Worm (Caenorhabditis elegans) whole organism, L4 larva: ENCODE results near the gene C34D4.2.

ENCODE experiments used
- D1046.2 ChIP-seq: fragments of 200-800 bp; sonication (Bioruptor generic); IDR thresholded peaks from 2 replicates; pipeline ENCODE4 v1.3.6; 2022; ENCODE audit warnings: missing genetic modification characterization, missing compliant biosample characterization
- F49E8.2 ChIP-seq: sonication (generic microtip); optimal IDR thresholded peaks from 2 replicates; lab custom pipeline; 2016; ENCODE audit warnings: missing compliant biosample characterization, mild to moderate bottlenecking, missing genetic modification characterization, borderline replicate concordance
- R02D3.7 ChIP-seq: fragments of 150-350 bp; sonication (generic microtip); optimal IDR thresholded peaks from 3 replicates; lab custom pipeline; 2014; ENCODE audit warnings: missing biosample characterization, missing genetic modification characterization
- Y75B8A.6 ChIP-seq: fragments of 200-800 bp; sonication (Bioruptor generic); IDR thresholded peaks from 2 replicates; pipeline ENCODE4 v1.3.6; 2022; ENCODE audit warnings: missing genetic modification reagents, missing genetic modification characterization, missing compliant biosample characterization
- aha-1 ChIP-seq: fragments of 150-350 bp; peaks from one replicate; lab custom pipeline; 2014; ENCODE audit warnings: missing biosample characterization, missing genetic modification characterization
- ama-1 ChIP-seq: fragments of 150-350 bp; optimal IDR thresholded peaks from 2 replicates; lab custom pipeline; 2014; ENCODE audit warnings: inconsistent platforms, mixed read lengths
- ceh-32 ChIP-seq: sonication (generic microtip); optimal IDR thresholded peaks from 2 replicates; lab custom pipeline; 2016; ENCODE audit warnings: mild to moderate bottlenecking, missing genetic modification characterization, missing compliant biosample characterization; ENCODE audit not compliant: poor library complexity
- ceh-44 ChIP-seq: fragments of 200-800 bp; sonication (Bioruptor generic); IDR thresholded peaks from 2 replicates; pipeline ENCODE4 v1.3.6; 2022; ENCODE audit warnings: missing genetic modification reagents, missing genetic modification characterization, missing compliant biosample characterization
- ceh-62 ChIP-seq: sonication (generic microtip); optimal IDR thresholded peaks from 2 replicates; lab custom pipeline; 2017; ENCODE audit warnings: missing biosample characterization, missing genetic modification characterization
- daf-8 ChIP-seq: fragments of 200-800 bp; sonication (Bioruptor generic); IDR thresholded peaks from 2 replicates; pipeline ENCODE4 v1.3.6; 2022; ENCODE audit warnings: missing genetic modification characterization, missing compliant biosample characterization
- gei-8 ChIP-seq: fragments of 200-800 bp; sonication (Bioruptor generic); optimal IDR thresholded peaks from 2 replicates; lab custom pipeline; 2018; ENCODE audit warnings: mild to moderate bottlenecking, missing genetic modification characterization, missing compliant biosample characterization
- lim-7 ChIP-seq: fragments of 200-800 bp; sonication (Bioruptor generic); IDR thresholded peaks from 2 replicates; pipeline ENCODE4 v1.3.6; 2022; ENCODE audit warnings: missing genetic modification characterization, missing compliant biosample characterization
- lin-13 ChIP-seq: fragments of 150-350 bp; optimal IDR thresholded peaks from 2 replicates; lab custom pipeline; 2014; ENCODE audit warnings: missing biosample characterization, missing genetic modification reagents, missing genetic modification characterization
- lir-3 ChIP-seq: sonication (generic microtip); optimal IDR thresholded peaks from 2 replicates; lab custom pipeline; 2016; ENCODE audit warnings: mild to moderate bottlenecking, missing genetic modification characterization, missing compliant biosample characterization
- lsy-2 ChIP-seq, 2 experiments: fragments of 150-350 bp in 1 of 2; sonication (generic microtip) in 1 of 2; optimal IDR thresholded peaks; 2 replicates each; lab custom pipeline; 2014 to 2017; ENCODE audit warnings: missing biosample characterization in 2 of 2, missing genetic modification characterization in 2 of 2
- mdt-29 ChIP-seq: fragments of 200-800 bp; sonication (Bioruptor generic); IDR thresholded peaks from 2 replicates; pipeline ENCODE4 v1.3.6; 2022; ENCODE audit warnings: missing genetic modification reagents, missing genetic modification characterization, missing compliant biosample characterization
- mxl-2 ChIP-seq: fragments of 200-800 bp; sonication (Bioruptor generic); conservative IDR thresholded peaks from 2 replicates; pipeline ENCODE4 v1.3.6; 2022; ENCODE audit warnings: missing genetic modification reagents, missing genetic modification characterization, missing compliant biosample characterization
- mxl-3 ChIP-seq: fragments of 200-800 bp; sonication (Bioruptor generic); optimal IDR thresholded peaks from 2 replicates; lab custom pipeline; 2018; ENCODE audit warnings: mild to moderate bottlenecking, missing genetic modification characterization, missing compliant biosample characterization
- nhr-10 ChIP-seq: fragments of 150-350 bp; optimal IDR thresholded peaks from 2 replicates; lab custom pipeline; 2014; ENCODE audit warnings: missing biosample characterization, missing genetic modification characterization
- nhr-6 ChIP-seq: fragments of 150-350 bp; optimal IDR thresholded peaks from 2 replicates; lab custom pipeline; 2014; ENCODE audit warnings: missing biosample characterization, missing genetic modification characterization
- pha-4 ChIP-seq, 2 experiments: fragments of 150-350 bp in 1 of 2; fragments of 200-800 bp in 1 of 2; sonication (Bioruptor generic) in 1 of 2; IDR thresholded peaks in 1 of 2; optimal IDR thresholded peaks in 1 of 2; 2 replicates each; pipeline versions ENCODE4 v1.3.6 to Lab custom; 2014 to 2022; ENCODE audit warnings: missing genetic modification characterization in 2 of 2, missing genetic modification reagents in 2 of 2, missing biosample characterization in 1 of 2, missing compliant biosample characterization in 1 of 2
- php-3 ChIP-seq: fragments of 200-800 bp; sonication (Bioruptor generic); IDR thresholded peaks from 2 replicates; pipeline ENCODE4 v1.3.6; 2022; ENCODE audit warnings: missing genetic modification reagents, missing genetic modification characterization, missing compliant biosample characterization
- rbr-2 ChIP-seq: sonication (generic microtip); optimal IDR thresholded peaks from 2 replicates; lab custom pipeline; 2016; ENCODE audit warnings: missing genotype, missing genetic modification characterization, missing compliant biosample characterization
- set-16 ChIP-seq: fragments of 200-800 bp; sonication (Bioruptor generic); IDR thresholded peaks from 2 replicates; pipeline ENCODE4 v1.3.6; 2022; ENCODE audit warnings: missing genetic modification reagents, missing genetic modification characterization, missing compliant biosample characterization
- unc-62 ChIP-seq, 3 experiments: fragments of 150-350 bp in 1 of 3; sonication (generic microtip); optimal IDR thresholded peaks in 2 of 3; peaks in 1 of 3; 1 replicate in 1 of 3; 2 replicates in 2 of 3; lab custom pipeline; 2014 to 2017; ENCODE audit warnings: missing biosample characterization in 3 of 3, missing genetic modification characterization in 3 of 3, missing genetic modification reagents in 3 of 3, missing genotype in 1 of 3
- zfp-3 ChIP-seq: fragments of 200-800 bp; sonication (Bioruptor generic); conservative IDR thresholded peaks from 2 replicates; pipeline ENCODE4 v1.3.6; 2022; ENCODE audit warnings: missing genetic modification reagents, missing genetic modification characterization, missing compliant biosample characterization
- ztf-11 ChIP-seq: fragments of 150-350 bp; optimal IDR thresholded peaks from 2 replicates; lab custom pipeline; 2014; ENCODE audit warnings: missing biosample characterization, missing genetic modification characterization

C34D4.2 gene

DNA sequence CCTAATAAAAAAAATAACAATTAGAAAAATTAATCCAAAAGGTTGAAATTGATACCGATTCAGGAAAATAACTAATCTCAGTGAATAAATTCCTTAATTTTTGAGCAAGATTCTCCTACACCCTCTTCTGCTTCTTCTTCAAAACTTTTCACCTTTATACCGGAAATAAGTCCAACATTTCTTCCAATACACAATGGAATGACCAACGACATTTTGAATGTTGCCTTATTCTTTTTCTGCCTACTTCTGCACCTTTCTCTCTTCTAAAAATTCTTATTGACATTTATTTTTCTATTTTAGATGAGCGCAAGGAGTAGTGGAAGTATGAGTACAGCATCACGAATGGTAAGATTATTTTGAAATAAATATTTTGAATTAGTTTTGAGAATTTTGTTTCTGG, 42.4 kb downstream of the C34D4.2 start, which contains the start of gene unc-8:
Gene unc-8, plus strand, starts transcription at position 301 of the 400 bp plus-strand sequence.
- TF ChIP-seq R02D3.7 = no peak
- TF ChIP-seq unc-62 (GFP tag; optimal IDR thresholded peaks at IDR 0.05 in 1 of 2; lab: Kevin White, UChicago) = no peak
- TF ChIP-seq unc-62 (tag; optimal IDR thresholded peaks at IDR 0.05; lab: Kevin White, UChicago) = no peak
- TF ChIP-seq lsy-2 (tag; optimal IDR thresholded peaks at IDR 0.05; lab: Kevin White, UChicago) = no peak
- TF ChIP-seq F49E8.2 (tag; lab: Kevin White, UChicago) = no peak
- TF ChIP-seq gei-8 (GFP tag; lab: Kevin White, UChicago) = no peak
- TF ChIP-seq aha-1 (tag; lab: Kevin White, UChicago) = no peak
- no peak for TF ChIP-seq nhr-10 (tag; lab: Kevin White, UChicago)
- no peak for TF ChIP-seq daf-8 (GFP tag; lab: Robert Waterston, UW)
- no peak for TF ChIP-seq mxl-2 (GFP tag; lab: Robert Waterston, UW)
- no peak for TF ChIP-seq ceh-32 (tag; lab: Kevin White, UChicago)
- no peak for TF ChIP-seq mxl-3 (GFP tag; lab: Kevin White, UChicago)
- no peak for TF ChIP-seq zfp-3
- no peak for TF ChIP-seq ceh-62 (tag; lab: Kevin White, UChicago)
- no peak for TF ChIP-seq lim-7 (GFP tag; lab: Robert Waterston, UW)
- TF ChIP-seq ztf-11 (tag; lab: Kevin White, UChicago) = no peak
- no peak for TF ChIP-seq pha-4 (GFP tag; IDR thresholded peaks at IDR 0.05; lab: Robert Waterston, UW)
- TF ChIP-seq pha-4 (tag; optimal IDR thresholded peaks at IDR 0.05; lab: Kevin White, UChicago) = no peak
- no peak for TF ChIP-seq php-3 (GFP tag; lab: Robert Waterston, UW)
- TF ChIP-seq D1046.2 (GFP tag; lab: Robert Waterston, UW) = no peak

DNA sequence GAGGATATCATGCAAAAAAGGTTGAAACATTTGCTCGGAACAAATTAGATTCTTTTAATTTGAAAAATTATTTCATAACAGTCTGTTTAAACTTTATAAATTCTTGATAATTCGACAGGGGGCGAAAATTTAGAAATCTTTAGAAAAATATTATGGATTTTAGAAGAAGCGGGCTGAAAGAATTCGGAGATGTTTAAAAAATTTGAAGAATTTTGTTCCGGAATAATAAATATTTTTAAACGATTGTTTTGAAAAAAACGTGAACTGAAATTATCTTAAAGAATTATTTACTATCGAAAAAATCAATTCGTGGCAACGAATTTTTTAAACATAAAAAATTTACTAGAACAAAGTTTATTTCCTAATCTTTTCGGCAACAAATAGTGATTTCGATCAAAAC, 49.2 kb downstream of the C34D4.2 start, which contains the start of gene R13A1.3:
Gene R13A1.3, plus strand, starts transcription at position 301 of the 400 bp plus-strand sequence.
- TF ChIP-seq ceh-44 (GFP tag; lab: Robert Waterston, UW) (no peak), lir-3 (no peak), nhr-6 (tag; lab: Kevin White, UChicago) (no peak), mdt-29 (no peak), lin-13 (no peak), Y75B8A.6 (GFP tag; lab: Robert Waterston, UW) (no peak), ama-1 (lab: Kevin White, UChicago) (no peak), rbr-2 (no peak), set-16 (GFP tag; lab: Robert Waterston, UW) (no peak)
